Worm (Caenorhabditis elegans): Measurements from ENCODE around the gene abts-2.

- TF ChIP-seq elt-3 (tag; optimal IDR thresholded peaks at IDR 0.05) (no peak), ama-1 (optimal IDR thresholded peaks at IDR 0.05) (peak; percentile 88), egl-27 (tag; optimal IDR thresholded peaks at IDR 0.05) (no peak), nhr-12 (tag; optimal IDR thresholded peaks at IDR 0.05) (no peak)
Measured at ce11 chrX:11603234-11604108, 18.0 kb downstream of the abts-2 start.
